Fruit fly (Drosophila melanogaster) whole organism, wandering third instar larva: Measurements from ENCODE around the gene ppk18.

Experiments used
- Abd-B ChIP-seq: fragments of >200 bp; optimal IDR thresholded peaks from 2 replicates; lab custom pipeline; 2017; ENCODE audit warnings: missing biosample characterization, missing genetic modification characterization
- CG9705 ChIP-seq: fragments of 200-800 bp; sonication (Bioruptor generic); optimal IDR thresholded peaks from 2 replicates; lab custom pipeline; 2018; ENCODE audit warnings: missing biosample characterization, mild to moderate bottlenecking, missing genetic modification characterization
- CrebA ChIP-seq: fragments of 200-800 bp; sonication (Bioruptor generic); optimal IDR thresholded peaks from 2 replicates; lab custom pipeline; 2016; ENCODE audit warnings: missing biosample characterization, mild to moderate bottlenecking, missing genetic modification characterization, borderline replicate concordance
- Dfd ChIP-seq: fragments of >200 bp; optimal IDR thresholded peaks from 2 replicates; lab custom pipeline; 2017; ENCODE audit warnings: missing biosample characterization, missing genetic modification characterization
- Dif ChIP-seq: fragments of 200-275, 200-300 bp; sonication (Bioruptor generic); optimal IDR thresholded peaks from 2 replicates; lab custom pipeline; 2018; ENCODE audit warnings: missing biosample characterization, missing genetic modification characterization; ENCODE audit not compliant: partially characterized antibody
- GATAd ChIP-seq: sonication (Bioruptor generic); optimal IDR thresholded peaks from 2 replicates; lab custom pipeline; 2016; ENCODE audit warnings: missing biosample characterization, missing genetic modification characterization
- HLH106 ChIP-seq: fragments of 200-800 bp; optimal IDR thresholded peaks from 3 replicates; lab custom pipeline; 2019; ENCODE audit warnings: missing biosample characterization, mild to moderate bottlenecking, missing genetic modification characterization, moderate library complexity
- Hnf4 ChIP-seq: fragments of 200-800 bp; sonication (Bioruptor generic); optimal IDR thresholded peaks from 2 replicates; lab custom pipeline; 2016; ENCODE audit warnings: missing biosample characterization, mild to moderate bottlenecking, missing genetic modification characterization
- Hr78 ChIP-seq: fragments of >200 bp; optimal IDR thresholded peaks from 2 replicates; lab custom pipeline; 2017; ENCODE audit warnings: missing biosample characterization, missing genetic modification characterization
- Hr83 ChIP-seq: fragments of 200-300 bp; sonication (Bioruptor generic); optimal IDR thresholded peaks from 2 replicates; lab custom pipeline; 2016; ENCODE audit warnings: missing biosample characterization, mild to moderate bottlenecking, missing genetic modification characterization, moderate library complexity; ENCODE audit not compliant: poor library complexity, severe bottlenecking
- Jra ChIP-seq: sonication (Bioruptor generic); optimal IDR thresholded peaks from 2 replicates; lab custom pipeline; 2016; ENCODE audit warnings: missing biosample characterization, missing genetic modification characterization
- Myc ChIP-seq: fragments of >200 bp; optimal IDR thresholded peaks from 2 replicates; lab custom pipeline; 2017
- OdsH ChIP-seq: fragments of 200-800 bp; sonication (Bioruptor generic); optimal IDR thresholded peaks from 2 replicates; lab custom pipeline; 2016; ENCODE audit warnings: missing biosample characterization, mild to moderate bottlenecking, missing genetic modification characterization
- Vsx2 ChIP-seq: fragments of 200-300, 225-300 bp; sonication (Bioruptor generic); optimal IDR thresholded peaks from 2 replicates; lab custom pipeline; 2018; ENCODE audit warnings: missing biosample characterization, missing genetic modification characterization; ENCODE audit not compliant: partially characterized antibody
- brk ChIP-seq: fragments of 200-800 bp; sonication (Bioruptor generic); optimal IDR thresholded peaks from 2 replicates; lab custom pipeline; 2016; ENCODE audit warnings: missing biosample characterization, mild to moderate bottlenecking, missing genetic modification characterization
- dl ChIP-seq, 2 experiments: fragments of 175-275, 200-275 bp in 1 of 2; fragments of 200-275 bp in 1 of 2; sonication (Bioruptor generic); optimal IDR thresholded peaks; lab custom pipeline; 2018; ENCODE audit warnings: mild to moderate bottlenecking in 2 of 2, missing biosample characterization in 2 of 2, missing genetic modification characterization in 2 of 2, moderate library complexity in 2 of 2; ENCODE audit not compliant: partially characterized antibody in 2 of 2, insufficient read depth in 1 of 2
- ey ChIP-seq: fragments of 200-800 bp; sonication (Bioruptor generic); optimal IDR thresholded peaks from 2 replicates; lab custom pipeline; 2016; ENCODE audit warnings: missing biosample characterization, missing genetic modification characterization
- foxo ChIP-seq, 2 experiments: fragments of 200-800 bp; sonication (Bioruptor generic); optimal IDR thresholded peaks; 2 replicates in 1 of 2; 3 replicates in 1 of 2; lab custom pipeline; 2016 to 2017; ENCODE audit warnings: missing biosample characterization in 2 of 2, missing genetic modification characterization in 2 of 2
- fru ChIP-seq: fragments of 200-800 bp; sonication (Bioruptor generic); optimal IDR thresholded peaks from 3 replicates; lab custom pipeline; 2016; ENCODE audit warnings: missing biosample characterization, mild to moderate bottlenecking, missing genetic modification characterization
- h ChIP-seq: fragments of 200-800 bp; sonication (Bioruptor generic); optimal IDR thresholded peaks from 3 replicates; lab custom pipeline; 2016; ENCODE audit warnings: missing biosample characterization, mild to moderate bottlenecking, missing genetic modification characterization
- jim ChIP-seq: fragments of 175-275, 200-325 bp; sonication (Bioruptor generic); optimal IDR thresholded peaks from 2 replicates; lab custom pipeline; 2016; ENCODE audit warnings: missing biosample characterization, mild to moderate bottlenecking, missing genetic modification characterization
- lola ChIP-seq: fragments of >200 bp; optimal IDR thresholded peaks from 2 replicates; lab custom pipeline; 2017; ENCODE audit warnings: missing biosample characterization, missing genetic modification characterization
- pan ChIP-seq: fragments of >200 bp; optimal IDR thresholded peaks from 2 replicates; lab custom pipeline; 2017
- psq ChIP-seq: fragments of 200-800 bp; sonication (Bioruptor generic); optimal IDR thresholded peaks from 3 replicates; lab custom pipeline; 2017; ENCODE audit warnings: missing biosample characterization, mild to moderate bottlenecking, missing genetic modification characterization, moderate library complexity
- rgr ChIP-seq: fragments of 200-800 bp; sonication (Bioruptor generic); optimal IDR thresholded peaks from 3 replicates; lab custom pipeline; 2016; ENCODE audit warnings: missing biosample characterization, mild to moderate bottlenecking, missing genetic modification characterization
- tai ChIP-seq: sonication (Bioruptor generic); optimal IDR thresholded peaks from 2 replicates; lab custom pipeline; 2016; ENCODE audit warnings: missing biosample characterization, missing genetic modification characterization
- woc ChIP-seq: sonication (Bioruptor generic); optimal IDR thresholded peaks from 2 replicates; lab custom pipeline; 2016; ENCODE audit warnings: missing biosample characterization, mild to moderate bottlenecking, missing genetic modification characterization

ppk18 gene

DNA sequence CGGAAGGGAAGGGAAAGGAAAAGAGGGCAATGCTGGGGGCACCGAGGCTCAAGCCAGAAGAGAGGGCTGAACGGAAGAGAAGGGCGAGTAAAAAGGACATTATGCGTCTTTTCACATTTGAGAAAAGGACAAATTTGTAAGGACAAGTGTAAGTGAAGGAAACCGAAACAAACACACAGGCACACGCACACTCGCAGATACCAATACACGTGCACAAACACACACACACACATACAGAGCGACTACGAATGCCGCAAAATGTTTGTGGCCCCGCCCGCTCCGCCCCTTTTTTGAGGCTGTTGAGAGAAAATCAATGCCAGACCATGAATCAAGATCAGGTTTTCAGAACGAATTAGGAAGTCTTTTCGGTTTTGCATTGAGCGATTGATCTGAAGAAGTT is 17.4 kb downstream of the ppk18 start:
- no peak for TF ChIP-seq CrebA (GFP tag; lab: Kevin White, UChicago)
- TF ChIP-seq Abd-B = no peak
- TF ChIP-seq Dfd (GFP tag; lab: Kevin White, UChicago) = peak; percentile 56
- TF ChIP-seq Myc (lab: Kevin White, UChicago) = no peak
- TF ChIP-seq pan (lab: Kevin White, UChicago) = no peak
- TF ChIP-seq ey (GFP tag; lab: Kevin White, UChicago) = no peak
- TF ChIP-seq fru (GFP tag; lab: Kevin White, UChicago) = no peak

DNA sequence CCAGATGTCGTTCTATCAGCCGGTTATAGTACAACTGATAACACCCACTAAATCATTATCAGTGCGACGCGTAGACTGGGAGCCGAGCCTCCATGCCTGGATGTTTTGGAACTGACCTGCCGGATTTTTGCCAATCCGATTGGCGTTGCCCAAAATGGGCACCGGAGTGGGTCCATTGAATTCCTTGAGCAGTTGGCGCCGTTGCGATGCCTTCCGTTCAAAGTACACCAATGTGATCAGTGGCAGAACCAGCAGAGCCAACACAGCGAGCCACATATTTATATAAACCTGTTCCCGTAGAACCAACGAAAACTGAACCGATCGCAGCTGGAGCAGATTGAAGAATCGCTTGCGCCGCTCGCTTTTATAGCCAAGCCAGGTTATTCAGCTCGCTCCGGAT is 21.1 kb downstream of the ppk18 start, which contains the start of gene Cyp4e3:
Cyp4e3 (minus strand) TSS at position 327 of the 400 bp plus-strand sequence.
- no peak for TF ChIP-seq CG9705 (GFP tag; lab: Kevin White, UChicago)
- no peak for TF ChIP-seq Dif
- TF ChIP-seq woc (GFP tag; lab: Kevin White, UChicago) = no peak
- TF ChIP-seq tai (GFP tag; lab: Kevin White, UChicago) = no peak

DNA sequence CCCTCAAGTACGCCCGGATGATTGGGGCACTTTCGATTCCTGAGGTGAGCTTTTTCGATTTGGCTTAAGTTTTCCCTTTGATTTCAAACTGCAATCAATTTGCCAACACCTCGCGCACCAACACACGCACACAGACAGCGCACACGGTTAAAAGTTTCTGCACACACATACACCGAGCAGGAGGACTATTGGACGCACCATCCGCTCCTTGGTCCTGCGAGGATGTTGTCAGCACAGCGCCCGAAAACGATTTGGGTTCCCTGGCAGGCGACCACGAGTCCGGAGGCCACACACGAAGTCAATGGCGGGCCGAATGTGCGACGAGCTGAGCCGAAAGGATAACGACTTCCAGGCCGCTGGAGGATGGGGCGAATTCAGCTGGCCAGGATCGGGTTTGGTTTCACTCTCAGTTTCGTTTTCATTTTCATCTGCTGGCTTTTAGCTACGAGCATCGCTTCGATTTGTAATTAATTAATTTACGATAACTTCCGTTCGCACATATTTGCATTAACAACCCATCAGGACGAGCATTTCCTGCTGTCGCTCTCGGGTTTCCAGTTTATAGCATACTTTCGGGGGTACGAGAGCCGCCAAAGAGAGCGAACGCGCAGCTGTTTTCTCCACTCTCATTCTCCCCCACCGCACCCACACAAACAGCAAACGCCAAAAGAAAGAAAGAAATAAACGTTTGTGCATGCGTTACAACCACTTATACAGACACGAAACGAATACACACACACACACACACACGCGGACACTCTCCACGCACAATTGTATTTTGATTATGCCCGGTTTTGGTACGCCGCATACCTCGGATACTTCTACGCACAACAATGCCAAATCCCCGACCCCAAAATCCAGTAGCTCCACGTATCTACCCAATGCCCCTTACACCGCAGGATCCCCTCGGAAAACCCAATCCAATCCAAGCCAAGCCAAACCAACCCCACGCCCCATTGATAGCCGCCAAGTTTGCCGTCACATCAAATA is 24.3 kb downstream of the ppk18 start, which contains the start of gene Nckx30C:
Nckx30C (minus strand) TSS at position 260 of the 990 bp plus-strand sequence.
- TF ChIP-seq foxo (GFP tag; optimal IDR thresholded peaks at IDR 0.05; lab: Kevin White, UChicago) (no peak), Dfd (GFP tag; lab: Kevin White, UChicago) (peak; percentile 41)

DNA sequence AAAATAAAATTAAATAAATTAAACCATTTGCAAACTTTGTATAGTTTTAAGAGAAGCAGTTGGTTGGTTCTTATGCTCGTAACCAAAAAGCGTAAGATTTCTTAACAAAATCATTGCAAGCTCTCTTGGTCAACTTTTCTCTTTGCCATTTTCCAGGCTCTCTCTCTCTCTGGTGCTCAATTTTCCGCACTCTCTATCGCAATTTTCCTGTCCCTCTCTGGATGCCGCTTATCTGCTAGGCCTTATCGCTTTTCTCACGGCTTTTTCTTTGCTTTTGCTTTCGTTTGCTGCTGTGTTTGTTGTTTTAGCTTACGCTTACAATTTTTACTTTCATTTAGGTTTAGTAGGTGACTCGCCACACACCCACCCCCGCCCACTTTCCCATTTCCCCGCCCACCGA is 26.2 kb downstream of the ppk18 start:
- no peak for TF ChIP-seq tai (GFP tag; lab: Kevin White, UChicago)
- TF ChIP-seq foxo (GFP tag; optimal IDR thresholded peaks at IDR 0.05; lab: Kevin White, UChicago) = no peak
- TF ChIP-seq Dif = no peak
- TF ChIP-seq ey (GFP tag; lab: Kevin White, UChicago) = no peak
- no peak for TF ChIP-seq OdsH (GFP tag; lab: Kevin White, UChicago)
- no peak for TF ChIP-seq Hr83 (GFP tag; lab: Kevin White, UChicago)
- no peak for TF ChIP-seq brk (GFP tag; lab: Kevin White, UChicago)
- TF ChIP-seq pan (lab: Kevin White, UChicago) = no peak
- no peak for TF ChIP-seq Abd-B
- TF ChIP-seq psq (GFP tag; lab: Kevin White, UChicago) = no peak
- TF ChIP-seq GATAd = no peak

DNA sequence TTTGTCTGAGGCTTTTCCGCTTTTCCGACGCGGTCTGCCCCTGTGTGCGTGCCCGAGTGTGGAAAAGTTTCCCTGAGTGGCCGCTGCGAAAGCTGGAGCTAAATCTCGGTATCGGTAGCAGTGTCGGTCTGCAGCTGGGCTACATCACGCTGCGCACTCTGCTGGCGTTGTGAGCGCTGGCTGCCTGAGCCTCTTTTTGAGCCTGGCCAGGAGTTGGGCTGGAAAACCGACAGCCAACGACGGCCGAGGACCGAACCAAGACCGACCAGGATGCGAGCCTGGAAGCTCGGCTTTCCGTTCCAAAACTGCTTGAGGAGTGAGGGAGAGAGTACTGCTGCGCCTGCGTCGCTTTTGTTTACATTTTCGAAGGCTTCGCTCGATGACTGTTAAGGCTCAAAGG is 27.0 kb downstream of the ppk18 start:
- TF ChIP-seq Hr78 (GFP tag; lab: Kevin White, UChicago) (no peak), CrebA (GFP tag; lab: Kevin White, UChicago) (no peak), Hnf4 (GFP tag; lab: Kevin White, UChicago) (no peak), lola (GFP tag; lab: Kevin White, UChicago) (no peak), dl (GFP tag; optimal IDR thresholded peaks at IDR 0.05; lab: Kevin White, UChicago; ENCODE audit: insufficient read depth in 1 of 2, partially characterized antibody in 2 of 2) (no peak), psq (GFP tag; lab: Kevin White, UChicago) (no peak), pan (lab: Kevin White, UChicago) (no peak), GATAd (no peak), Jra (GFP tag; lab: Kevin White, UChicago) (no peak)

DNA sequence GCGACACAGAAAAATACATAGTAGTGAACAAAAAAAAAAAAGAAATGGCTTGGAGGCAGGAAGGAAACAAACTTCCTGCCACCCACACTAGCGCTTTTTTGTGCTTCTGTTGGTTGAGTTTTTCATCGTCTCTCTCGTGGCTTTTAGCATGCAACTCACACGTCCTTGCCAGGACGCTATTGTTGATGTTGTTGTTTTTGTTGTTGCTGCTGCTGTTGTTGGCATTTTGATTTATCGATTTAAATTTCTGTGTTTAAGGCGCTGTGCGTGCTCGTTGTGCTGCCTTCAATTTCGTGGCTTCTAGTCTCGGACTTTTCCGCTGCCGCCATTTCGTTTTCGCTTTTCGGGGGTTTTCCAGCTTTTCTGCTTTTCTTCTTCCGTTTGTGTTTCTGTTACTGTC is 31.1 kb downstream of the ppk18 start:
- TF ChIP-seq Hr78 (GFP tag; lab: Kevin White, UChicago) (no peak), Dfd (GFP tag; lab: Kevin White, UChicago) (peak; percentile 63)

DNA sequence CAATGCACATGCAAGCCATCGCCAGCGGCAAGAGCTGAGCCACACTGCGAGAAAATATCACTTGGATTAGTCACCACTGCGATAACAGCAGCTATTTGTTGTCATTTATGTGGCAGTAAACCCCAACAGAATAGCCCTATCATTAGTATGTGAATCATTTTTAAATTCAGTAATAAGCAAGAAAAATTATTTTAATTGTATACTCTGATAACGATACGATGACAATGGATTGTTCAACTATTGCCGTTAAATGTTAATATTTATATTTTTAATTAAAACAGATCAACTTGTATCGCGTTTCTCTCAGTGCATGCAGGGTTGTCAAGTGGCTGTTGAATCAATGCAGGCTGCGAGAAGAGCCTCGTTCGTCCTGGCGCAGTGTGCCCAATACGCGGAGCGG is 33.0 kb downstream of the ppk18 start:
- no peak for TF ChIP-seq fru (GFP tag; lab: Kevin White, UChicago)
- TF ChIP-seq tai (GFP tag; lab: Kevin White, UChicago) = no peak
- peak in 1 of 2 experiments; percentile 20 for TF ChIP-seq foxo (GFP tag; optimal IDR thresholded peaks at IDR 0.05; lab: Kevin White, UChicago)
- no peak for TF ChIP-seq Vsx2 (GFP tag; lab: Kevin White, UChicago)
- TF ChIP-seq h (GFP tag; lab: Kevin White, UChicago) = peak; percentile 14
- no peak for TF ChIP-seq jim (GFP tag; lab: Kevin White, UChicago)
- TF ChIP-seq lola (GFP tag; lab: Kevin White, UChicago) = no peak
- TF ChIP-seq rgr (GFP tag; lab: Kevin White, UChicago) = peak; percentile 17
- peak; percentile 12 for TF ChIP-seq HLH106 (tag; lab: Kevin White, UChicago)
- TF ChIP-seq, all 38 proteins: peak for 4
